Worm (Caenorhabditis elegans): Measurements from ENCODE around the gene T28B11.1.
A peak's percentile ranks its signal among the peaks of the same experiment; 100 is the strongest.

T28B11.1 gene

ce11 chrV:10714630-10715029 is 17.6 kb downstream of the T28B11.1 start:
- TF ChIP-seq unc-39 (tag; optimal IDR thresholded peaks at IDR 0.05) = no peak

ce11 chrV:10713704-10714239 is 18.4 kb downstream of the T28B11.1 start:
- TF ChIP-seq cnd-1 (tag; optimal IDR thresholded peaks at IDR 0.05) = no peak
- TF ChIP-seq nhr-237 (tag; optimal IDR thresholded peaks at IDR 0.05) = no peak
- no peak for TF ChIP-seq ceh-39 (tag; optimal IDR thresholded peaks at IDR 0.05)
- TF ChIP-seq mab-5 (tag; optimal IDR thresholded peaks at IDR 0.05) = no peak
- no peak for TF ChIP-seq flh-1 (GFP tag; optimal IDR thresholded peaks at IDR 0.05)
- TF ChIP-seq elt-3 (tag; optimal IDR thresholded peaks at IDR 0.05) = no peak

DNA sequence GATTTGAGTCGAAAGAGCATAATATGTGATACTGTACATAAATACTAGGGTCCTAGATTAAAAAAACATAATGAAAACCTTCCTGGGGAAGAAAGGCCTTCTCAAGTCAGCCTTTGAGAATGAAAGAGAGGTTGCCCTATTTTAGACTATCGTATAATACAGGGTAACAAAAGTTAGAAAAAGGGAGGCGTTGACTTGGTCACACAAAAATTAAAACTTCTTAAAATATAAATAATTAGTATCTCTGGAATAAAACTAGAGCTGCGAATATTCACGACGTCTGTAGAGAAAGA is 19.7 kb downstream of the T28B11.1 start:
- TF ChIP-seq ztf-11 (tag; optimal IDR thresholded peaks at IDR 0.05) (no peak), elt-3 (tag; optimal IDR thresholded peaks at IDR 0.05) (no peak), elt-1 (tag; optimal IDR thresholded peaks at IDR 0.05; ENCODE audit: borderline replicate concordance, insufficient read depth) (no peak), drap-1 (GFP tag; optimal IDR thresholded peaks at IDR 0.05) (no peak), nhr-12 (tag; optimal IDR thresholded peaks at IDR 0.05) (no peak), ceh-83 (GFP tag; optimal IDR thresholded peaks at IDR 0.05) (no peak), hlh-1 (tag; optimal IDR thresholded peaks at IDR 0.05) (no peak), nhr-76 (tag; optimal IDR thresholded peaks at IDR 0.05) (no peak), snpc-4 (tag; optimal IDR thresholded peaks at IDR 0.05) (no peak), mab-5 (tag; optimal IDR thresholded peaks at IDR 0.05) (no peak), unc-39 (tag; optimal IDR thresholded peaks at IDR 0.05) (no peak), unc-62 (GFP tag; optimal IDR thresholded peaks at IDR 0.05) (no peak), sem-2 (GFP tag; optimal IDR thresholded peaks at IDR 0.05) (no peak), flh-1 (GFP tag; optimal IDR thresholded peaks at IDR 0.05) (no peak), bed-3 (GFP tag; optimal IDR thresholded peaks at IDR 0.05) (no peak), blmp-1 (tag; optimal IDR thresholded peaks at IDR 0.05) (no peak), nhr-237 (tag; optimal IDR thresholded peaks at IDR 0.05) (no peak), unc-120 (tag; optimal IDR thresholded peaks at IDR 0.05; ENCODE audit: poor library complexity, severe bottlenecking) (no peak), mep-1 (tag; optimal IDR thresholded peaks at IDR 0.05) (no peak)

ce11 chrV:10711829-10712607 is 20.2 kb downstream of the T28B11.1 start:
- TF ChIP-seq ceh-43 (GFP tag; optimal IDR thresholded peaks at IDR 0.05) (no peak), ceh-39 (tag; optimal IDR thresholded peaks at IDR 0.05) (no peak), lin-32 (GFP tag; optimal IDR thresholded peaks at IDR 0.05) (no peak), bed-3 (GFP tag; optimal IDR thresholded peaks at IDR 0.05) (no peak), blmp-1 (tag; optimal IDR thresholded peaks at IDR 0.05) (no peak), unc-120 (tag; optimal IDR thresholded peaks at IDR 0.05; ENCODE audit: poor library complexity, severe bottlenecking) (peak; percentile 16)

ce11 chrV:10711004-10711403 is 21.2 kb downstream of the T28B11.1 start:
- no peak for TF ChIP-seq elt-1 (tag; optimal IDR thresholded peaks at IDR 0.05; ENCODE audit: borderline replicate concordance, insufficient read depth)
- TF ChIP-seq lin-13 (tag; optimal IDR thresholded peaks at IDR 0.05) = no peak
- no peak for TF ChIP-seq nhr-12 (tag; optimal IDR thresholded peaks at IDR 0.05)
- TF ChIP-seq lsy-2 (tag; optimal IDR thresholded peaks at IDR 0.05) = no peak
- TF ChIP-seq hlh-1 (tag; optimal IDR thresholded peaks at IDR 0.05) = no peak
- TF ChIP-seq ceh-83 (GFP tag; optimal IDR thresholded peaks at IDR 0.05) = no peak
- TF ChIP-seq flh-1 (GFP tag; optimal IDR thresholded peaks at IDR 0.05) = no peak

DNA sequence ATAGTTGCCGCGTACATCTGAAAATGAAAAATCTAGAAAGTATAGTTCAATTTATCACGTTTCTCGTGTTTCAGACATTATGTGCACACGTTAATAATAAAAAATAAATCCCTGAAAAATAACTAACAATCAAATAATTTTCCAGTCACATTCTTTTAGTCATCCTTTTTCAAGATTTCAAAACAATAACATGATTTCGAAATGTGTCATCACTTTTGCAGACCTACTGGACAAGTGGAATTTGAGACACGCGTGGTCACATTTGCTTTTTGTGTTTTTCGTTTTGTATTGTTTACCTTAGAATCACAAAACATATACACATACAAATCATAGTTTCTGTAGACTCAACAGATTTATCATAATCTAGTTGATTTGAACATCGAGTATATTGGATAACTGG is 22.8 kb downstream of the T28B11.1 start:
- TF ChIP-seq nhr-12 (tag; optimal IDR thresholded peaks at IDR 0.05) (no peak), nhr-237 (tag; optimal IDR thresholded peaks at IDR 0.05) (no peak), lin-13 (tag; optimal IDR thresholded peaks at IDR 0.05) (no peak), ceh-83 (GFP tag; optimal IDR thresholded peaks at IDR 0.05) (no peak), nhr-2 (tag; optimal IDR thresholded peaks at IDR 0.05) (no peak), lin-32 (GFP tag; optimal IDR thresholded peaks at IDR 0.05) (no peak), cnd-1 (tag; optimal IDR thresholded peaks at IDR 0.05) (no peak), elt-1 (tag; optimal IDR thresholded peaks at IDR 0.05; ENCODE audit: borderline replicate concordance, insufficient read depth) (no peak), sptf-1 (tag; optimal IDR thresholded peaks at IDR 0.05) (no peak)

All from whole organism, mixed stage, embryonic.